Fruit fly (Drosophila melanogaster) Kc167 (cell line): ENCODE measurements around the gene TfIIA-S.

Experiments used
- Myc ChIP-seq: fragments of >200 bp; optimal IDR thresholded peaks from 2 replicates; lab custom pipeline; 2017; ENCODE audit warnings: missing external identifiers
- Sin3A ChIP-seq: fragments of >200 bp; optimal IDR thresholded peaks from 2 replicates; lab custom pipeline; 2018; ENCODE audit warnings: missing external identifiers
- h ChIP-seq: fragments of >200 bp; optimal IDR thresholded peaks from 3 replicates; lab custom pipeline; 2018; ENCODE audit warnings: missing external identifiers
- insv ChIP-seq: fragments of >200 bp; optimal IDR thresholded peaks from 3 replicates; lab custom pipeline; 2018; ENCODE audit warnings: missing external identifiers
- psq ChIP-seq: fragments of >200 bp; optimal IDR thresholded peaks from 2 replicates; lab custom pipeline; 2017; ENCODE audit warnings: missing external identifiers
- ttk ChIP-seq: sonication (Bioruptor generic); optimal IDR thresholded peaks from 2 replicates; lab custom pipeline; 2017; ENCODE audit warnings: missing external identifiers

TfIIA-S gene

dm6 chr3R:23885660-23886059 lies 5.2 kb downstream of the TfIIA-S start:
- TF ChIP-seq psq (no peak), ttk (lab: Kevin White, UChicago) (no peak), h (lab: Kevin White, UChicago) (no peak), Myc (lab: Kevin White, UChicago) (no peak), insv (lab: Kevin White, UChicago) (no peak), Sin3A (lab: Kevin White, UChicago) (no peak)

dm6 chr3R:23885182-23885581 lies 5.7 kb downstream of the TfIIA-S start:
- TF ChIP-seq h (lab: Kevin White, UChicago) (no peak), Sin3A (lab: Kevin White, UChicago) (no peak), insv (lab: Kevin White, UChicago) (no peak), ttk (lab: Kevin White, UChicago) (no peak), psq (no peak), Myc (lab: Kevin White, UChicago) (no peak)

DNA sequence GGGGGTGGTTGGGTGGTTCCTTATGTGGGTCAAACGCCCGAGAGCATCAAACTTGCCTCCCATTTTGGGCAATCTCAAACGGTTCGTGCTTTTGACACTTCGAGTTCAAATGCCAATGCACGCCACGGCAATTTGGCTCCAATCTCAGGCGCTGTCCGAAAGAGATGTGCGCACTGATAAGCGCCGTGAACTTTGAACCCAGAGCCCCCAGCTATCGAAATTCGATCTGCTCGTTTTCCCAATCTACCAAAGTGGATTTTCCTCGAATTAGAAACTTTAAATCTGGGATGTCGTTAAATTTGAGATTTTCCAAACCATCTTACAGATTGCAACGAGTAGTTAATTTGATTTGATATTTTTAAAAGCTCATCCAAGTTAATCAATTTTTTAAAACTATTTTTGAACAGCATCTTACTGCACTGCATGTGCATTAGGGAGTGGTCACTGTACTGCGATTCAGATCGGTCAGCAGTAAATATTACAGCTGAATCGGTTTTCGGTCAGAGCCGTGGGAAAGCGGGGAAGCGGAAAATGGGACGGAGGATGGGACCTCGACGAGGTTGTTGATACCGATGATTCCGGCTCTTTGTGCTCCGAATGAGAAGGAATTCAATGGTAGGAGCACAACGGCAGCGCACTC lies 6.7 kb downstream of the TfIIA-S start:
- TF ChIP-seq psq (no peak), insv (lab: Kevin White, UChicago) (no peak), h (lab: Kevin White, UChicago) (no peak), ttk (lab: Kevin White, UChicago) (no peak)

dm6 chr3R:23880280-23880679 lies 10.6 kb downstream of the TfIIA-S start:
- TF ChIP-seq ttk (lab: Kevin White, UChicago) (no peak), psq (no peak)

dm6 chr3R:23878318-23878799 lies 12.5 kb downstream of the TfIIA-S start:
- TF ChIP-seq Sin3A (lab: Kevin White, UChicago), result no peak
- no peak for TF ChIP-seq ttk (lab: Kevin White, UChicago)
- no peak for TF ChIP-seq psq
- TF ChIP-seq Myc (lab: Kevin White, UChicago), result no peak
- TF ChIP-seq insv (lab: Kevin White, UChicago), result no peak
- no peak for TF ChIP-seq h (lab: Kevin White, UChicago)

DNA sequence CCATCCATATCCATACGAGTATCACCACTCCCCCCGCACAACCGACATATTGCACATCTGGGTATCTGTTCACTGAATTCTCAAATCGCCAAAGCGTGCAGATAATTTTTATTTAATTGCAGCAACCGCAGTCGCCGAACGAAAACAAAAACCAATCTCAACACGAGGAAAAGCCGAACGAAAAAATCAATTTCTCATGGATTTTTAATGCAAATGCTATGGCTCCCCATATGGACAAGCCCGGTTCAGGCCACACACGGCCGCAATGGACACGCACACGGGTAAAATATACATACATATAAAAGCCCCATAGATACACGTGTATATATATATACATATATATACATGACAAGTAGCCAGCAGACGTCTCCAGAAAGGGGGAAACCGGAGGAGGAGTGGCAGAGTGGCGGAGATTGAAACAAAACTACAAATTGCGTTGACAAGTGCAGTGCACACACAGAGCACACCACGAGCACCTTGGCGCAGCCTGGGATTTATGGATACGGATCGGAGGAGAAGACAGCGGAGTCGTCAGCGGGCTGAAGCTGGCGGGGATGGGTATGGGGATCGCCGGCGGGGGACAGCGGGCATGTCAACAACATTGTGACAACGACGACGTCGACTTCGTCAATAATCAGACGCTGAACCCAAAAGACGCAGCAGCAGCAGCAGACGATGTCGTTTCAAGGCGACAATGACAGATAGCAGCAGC lies 13.1 kb downstream of the TfIIA-S start:
- TF ChIP-seq psq, result no peak
- TF ChIP-seq h (lab: Kevin White, UChicago), result no peak
- no peak for TF ChIP-seq Sin3A (lab: Kevin White, UChicago)
- no peak for TF ChIP-seq Myc (lab: Kevin White, UChicago)
- no peak for TF ChIP-seq insv (lab: Kevin White, UChicago)
- TF ChIP-seq ttk (lab: Kevin White, UChicago), result no peak

dm6 chr3R:23876699-23877098 lies 14.2 kb downstream of the TfIIA-S start:
- no peak for TF ChIP-seq insv (lab: Kevin White, UChicago)
- TF ChIP-seq Myc (lab: Kevin White, UChicago), result no peak
- no peak for TF ChIP-seq Sin3A (lab: Kevin White, UChicago)
- TF ChIP-seq h (lab: Kevin White, UChicago), result no peak
- no peak for TF ChIP-seq ttk (lab: Kevin White, UChicago)
- no peak for TF ChIP-seq psq

DNA sequence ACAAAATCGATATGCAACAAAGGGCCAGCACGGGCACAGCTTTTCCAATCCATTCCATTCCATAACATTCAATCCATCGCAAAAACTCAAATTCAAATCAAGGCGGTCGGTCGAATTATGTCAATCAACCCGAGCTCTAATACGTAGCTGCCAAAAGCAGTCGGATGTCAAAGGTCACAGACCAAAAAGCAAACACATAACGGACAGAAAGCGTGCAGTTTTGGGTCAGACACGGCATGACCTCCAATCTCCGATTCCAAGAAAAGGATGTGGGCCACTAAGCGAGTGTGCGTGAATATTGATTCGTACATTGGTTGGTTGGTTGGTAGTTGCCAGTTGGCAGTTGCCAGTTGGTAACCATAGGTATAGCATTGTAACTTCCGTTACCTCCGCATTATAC lies 16.1 kb downstream of the TfIIA-S start:
- TF ChIP-seq Sin3A (lab: Kevin White, UChicago) (no peak), insv (lab: Kevin White, UChicago) (no peak), Myc (lab: Kevin White, UChicago) (no peak), h (lab: Kevin White, UChicago) (no peak), psq (no peak), ttk (lab: Kevin White, UChicago) (no peak)

- TF ChIP-seq Myc (lab: Kevin White, UChicago) (no peak), psq (no peak), h (lab: Kevin White, UChicago) (no peak), insv (lab: Kevin White, UChicago) (no peak), ttk (lab: Kevin White, UChicago) (no peak), Sin3A (lab: Kevin White, UChicago) (no peak)
These were observed 16.7 kb downstream of the TfIIA-S start for dm6 chr3R:23874198-23874597.

DNA sequence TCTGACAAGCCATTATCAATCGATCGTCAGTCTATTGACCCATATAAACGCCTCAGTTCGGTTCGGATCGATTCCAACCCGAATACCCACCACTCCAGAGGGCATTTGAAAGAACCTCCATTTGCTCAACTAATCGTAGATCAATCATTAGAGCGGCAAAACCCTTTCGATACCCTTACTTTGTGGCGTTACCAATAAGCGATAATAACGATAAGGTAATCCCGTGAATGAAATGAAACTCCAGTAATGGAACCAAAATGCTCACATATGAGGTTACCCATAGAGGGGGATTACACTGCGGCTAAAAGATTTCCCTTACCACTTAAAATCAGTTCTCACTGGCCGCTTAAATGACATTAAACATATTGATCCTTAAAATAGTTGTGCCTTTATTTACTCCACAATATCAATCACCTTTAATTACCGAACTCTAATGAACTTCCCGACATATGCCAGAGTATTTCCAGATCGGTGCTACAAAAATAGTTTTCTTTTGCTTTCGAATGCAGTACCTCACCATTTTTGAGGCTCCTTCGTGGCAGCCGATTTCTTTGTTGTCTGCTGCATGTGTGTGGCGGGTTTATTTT lies 18.2 kb downstream of the TfIIA-S start:
- no peak for TF ChIP-seq Sin3A (lab: Kevin White, UChicago)
- no peak for TF ChIP-seq h (lab: Kevin White, UChicago)
- no peak for TF ChIP-seq psq
- TF ChIP-seq insv (lab: Kevin White, UChicago), result no peak
- no peak for TF ChIP-seq Myc (lab: Kevin White, UChicago)
- no peak for TF ChIP-seq ttk (lab: Kevin White, UChicago)

DNA sequence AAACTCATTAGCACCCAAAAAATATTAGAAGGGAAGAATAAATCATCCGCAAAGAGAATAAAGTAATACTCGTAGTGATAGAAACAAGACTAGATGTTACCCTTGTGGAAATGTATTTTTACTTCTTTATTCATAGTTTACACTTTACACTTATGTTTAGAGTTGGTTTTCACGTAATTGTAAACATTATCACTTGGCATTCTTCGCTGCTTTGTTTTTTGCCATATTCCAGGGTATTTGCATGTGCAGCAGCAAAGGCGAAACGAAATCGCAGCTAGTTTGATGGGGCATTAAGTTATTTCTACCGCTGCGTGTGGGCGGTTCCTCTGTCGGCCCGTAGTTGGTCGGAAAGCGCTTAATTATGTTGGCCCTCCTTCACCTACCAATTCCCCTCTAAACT lies 19.1 kb downstream of the TfIIA-S start:
- TF ChIP-seq Myc (lab: Kevin White, UChicago) (no peak), ttk (lab: Kevin White, UChicago) (no peak), insv (lab: Kevin White, UChicago) (no peak), psq (no peak)

DNA sequence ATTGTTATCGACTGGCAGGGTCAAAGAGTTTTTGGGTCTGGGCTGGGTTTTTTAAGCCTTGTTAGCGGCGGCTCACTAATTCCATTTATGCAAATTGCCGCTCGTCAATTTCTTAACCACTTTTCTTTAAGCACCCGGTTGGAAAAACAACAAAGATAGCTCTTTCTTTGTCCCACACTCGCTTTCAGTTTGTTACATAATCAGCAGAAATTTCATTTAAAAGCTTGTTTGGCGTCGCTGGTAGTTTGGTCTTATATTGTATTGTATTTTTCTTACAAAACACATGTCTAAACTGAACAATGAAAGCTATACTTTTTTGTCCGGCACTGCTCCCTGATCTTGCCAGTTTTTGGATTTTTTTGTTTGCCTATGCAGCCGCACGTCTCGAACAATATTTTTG lies 20.9 kb downstream of the TfIIA-S start:
- TF ChIP-seq Sin3A (lab: Kevin White, UChicago) (no peak), h (lab: Kevin White, UChicago) (no peak), psq (no peak), Myc (lab: Kevin White, UChicago) (no peak), ttk (lab: Kevin White, UChicago) (no peak), insv (lab: Kevin White, UChicago) (no peak)
